Fruit fly (Drosophila melanogaster): ENCODE results near the gene CG11597.

Gene CG11597

DNA sequence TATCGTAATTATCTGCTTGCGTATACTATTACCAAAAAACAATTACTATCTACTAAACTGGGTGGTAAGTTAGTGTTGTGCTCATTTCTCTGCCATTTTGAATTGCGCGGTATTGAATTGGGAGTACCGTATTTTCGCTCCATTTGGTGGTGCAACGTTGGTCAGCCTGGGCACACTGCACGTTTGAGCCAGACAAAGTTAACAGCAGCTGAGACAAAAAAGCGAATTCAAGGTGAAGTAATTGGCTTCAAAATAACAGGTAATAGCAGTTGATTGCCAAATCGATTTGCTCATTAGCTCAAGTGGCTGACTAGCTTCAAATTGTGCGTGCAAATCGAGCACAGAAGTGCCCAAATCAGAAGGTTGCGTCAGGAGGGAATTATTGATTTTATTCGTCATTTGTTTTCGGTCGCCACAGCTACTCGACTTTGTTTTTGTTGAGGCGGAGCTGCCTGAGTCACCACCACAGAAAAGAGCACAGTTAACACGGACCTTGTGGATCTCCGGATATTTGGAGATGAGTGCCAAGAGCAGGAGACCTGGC, 26.6 kb downstream of the CG11597 start, which contains the start of gene Klp68D:
Gene Klp68D, plus strand, starts transcription at position 175 of the 544 bp plus-strand sequence.
- TF ChIP-seq Abd-B (GFP tag; optimal IDR thresholded peaks at IDR 0.05), result no peak
- TF ChIP-seq Hr83 (GFP tag; optimal IDR thresholded peaks at IDR 0.05; ENCODE audit: poor library complexity, severe bottlenecking), result no peak
- no peak for TF ChIP-seq woc (GFP tag; optimal IDR thresholded peaks at IDR 0.05)
- no peak for TF ChIP-seq dmrt93B (GFP tag; optimal IDR thresholded peaks at IDR 0.05)

DNA sequence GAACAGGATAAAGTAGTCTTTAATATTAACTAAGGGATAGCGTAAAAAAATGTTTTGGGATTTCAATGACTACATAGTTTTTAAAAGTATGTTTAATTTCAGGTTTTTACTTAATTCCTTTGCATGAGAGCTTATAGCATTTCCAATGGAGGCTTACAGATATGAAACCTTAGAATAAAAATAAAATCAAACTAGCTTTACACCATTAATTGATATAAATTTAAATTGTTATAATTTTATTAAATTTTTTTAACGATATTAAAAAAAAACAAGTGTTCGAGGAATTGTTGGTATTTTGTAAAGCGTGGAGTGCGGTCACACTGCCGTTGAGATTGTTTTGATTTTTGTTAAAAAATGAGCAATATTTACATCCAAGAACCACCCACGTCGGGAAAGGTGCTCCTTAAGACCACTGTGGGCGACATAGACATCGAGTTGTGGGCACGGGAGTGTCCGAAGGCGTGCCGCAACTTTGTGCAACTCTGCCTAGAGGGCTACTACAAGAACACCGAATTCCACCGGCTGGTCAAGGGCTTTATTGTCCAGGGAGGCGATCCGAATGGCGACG, 28.8 kb downstream of the CG11597 start, which contains the start of the genes twy and CG10907:
Gene twy, minus strand, starts transcription at position 51 of the 568 bp plus-strand sequence.
Gene CG10907, plus strand, starts transcription at position 282 of the 568 bp plus-strand sequence.
- TF ChIP-seq Myc (optimal IDR thresholded peaks at IDR 0.05) (no peak), lola (GFP tag; optimal IDR thresholded peaks at IDR 0.05) (no peak), Hr78 (GFP tag; optimal IDR thresholded peaks at IDR 0.05) (no peak), usp (GFP tag; optimal IDR thresholded peaks at IDR 0.05) (no peak), Dif (GFP tag; optimal IDR thresholded peaks at IDR 0.05; ENCODE audit: partially characterized antibody) (no peak)

DNA sequence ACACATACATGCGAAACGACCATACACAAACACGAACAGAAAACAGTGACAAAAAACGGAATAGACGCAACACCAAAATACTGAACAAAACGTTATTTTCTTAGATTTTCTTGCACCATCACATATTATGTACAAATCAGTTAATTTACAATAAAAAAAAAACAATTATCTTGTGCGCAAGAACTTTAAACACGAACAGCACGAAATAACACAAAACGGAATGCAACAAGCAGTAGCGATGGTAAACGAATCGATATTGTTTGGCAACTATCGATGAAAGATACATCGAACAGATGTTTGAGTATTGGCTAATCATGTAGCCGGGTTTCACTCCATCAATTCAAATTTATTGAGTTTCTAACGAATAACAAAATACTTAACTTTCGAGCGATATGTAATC, 32.3 kb downstream of the CG11597 start, which contains the start of gene Pi3K68D:
Gene Pi3K68D, minus strand, starts transcription at position 241 of the 400 bp plus-strand sequence.
- TF ChIP-seq lola (GFP tag; optimal IDR thresholded peaks at IDR 0.05), result no peak
- peak; percentile 28 for TF ChIP-seq Hr83 (GFP tag; optimal IDR thresholded peaks at IDR 0.05; ENCODE audit: poor library complexity, severe bottlenecking)
- peak; percentile 95 for TF ChIP-seq psq (GFP tag; optimal IDR thresholded peaks at IDR 0.05)
- no peak for TF ChIP-seq tai (GFP tag; optimal IDR thresholded peaks at IDR 0.05)
- no peak for TF ChIP-seq usp (GFP tag; optimal IDR thresholded peaks at IDR 0.05)
- TF ChIP-seq brk (GFP tag; optimal IDR thresholded peaks at IDR 0.05), result no peak
- TF ChIP-seq Dif (GFP tag; optimal IDR thresholded peaks at IDR 0.05; ENCODE audit: partially characterized antibody), result no peak
- no peak for TF ChIP-seq br (GFP tag; optimal IDR thresholded peaks at IDR 0.05)
- no peak for TF ChIP-seq Abd-B (GFP tag; optimal IDR thresholded peaks at IDR 0.05)
- peak; percentile 11 for TF ChIP-seq OdsH (GFP tag; optimal IDR thresholded peaks at IDR 0.05)
- no peak for TF ChIP-seq Rel (GFP tag; optimal IDR thresholded peaks at IDR 0.05)
- TF ChIP-seq Rel (tag; optimal IDR thresholded peaks at IDR 0.05), result no peak
- peak; percentile 14 for TF ChIP-seq Myc (optimal IDR thresholded peaks at IDR 0.05)
- no peak for TF ChIP-seq foxo (GFP tag; optimal IDR thresholded peaks at IDR 0.05)
- TF ChIP-seq CrebA (GFP tag; optimal IDR thresholded peaks at IDR 0.05; ENCODE audit: borderline replicate concordance), result no peak
- no peak for TF ChIP-seq Hr78 (GFP tag; optimal IDR thresholded peaks at IDR 0.05)
- no peak for TF ChIP-seq GATAd (GFP tag; optimal IDR thresholded peaks at IDR 0.05)
- TF ChIP-seq Mio (GFP tag; optimal IDR thresholded peaks at IDR 0.05), result no peak
- no peak for TF ChIP-seq Sp1 (GFP tag; optimal IDR thresholded peaks at IDR 0.05)
- TF ChIP-seq ey (GFP tag; optimal IDR thresholded peaks at IDR 0.05), result peak; percentile 4
- peak; percentile 19 for TF ChIP-seq CG32264 (GFP tag; optimal IDR thresholded peaks at IDR 0.05)
- peak; percentile 23 for TF ChIP-seq CG9705 (GFP tag; optimal IDR thresholded peaks at IDR 0.05)
- TF ChIP-seq Dfd (GFP tag; optimal IDR thresholded peaks at IDR 0.05), result no peak

dm6 chr3L:11788936-11789352, 33.1 kb downstream of the CG11597 start:
- TF ChIP-seq psq (GFP tag; optimal IDR thresholded peaks at IDR 0.05) (peak; percentile 87), br (GFP tag; optimal IDR thresholded peaks at IDR 0.05) (no peak), jim (GFP tag; optimal IDR thresholded peaks at IDR 0.05) (no peak), CG9705 (GFP tag; optimal IDR thresholded peaks at IDR 0.05) (no peak), Hnf4 (GFP tag; optimal IDR thresholded peaks at IDR 0.05) (no peak), sage (GFP tag; optimal IDR thresholded peaks at IDR 0.05) (peak; percentile 42), Rel (GFP tag; optimal IDR thresholded peaks at IDR 0.05) (peak; percentile 10), Rel (tag; optimal IDR thresholded peaks at IDR 0.05) (peak; percentile 35), dmrt93B (GFP tag; optimal IDR thresholded peaks at IDR 0.05) (no peak), N (GFP tag; optimal IDR thresholded peaks at IDR 0.05) (no peak), CrebA (GFP tag; optimal IDR thresholded peaks at IDR 0.05; ENCODE audit: borderline replicate concordance) (no peak), foxo (GFP tag; optimal IDR thresholded peaks at IDR 0.05) (peak in 1 of 2 experiments; percentile 12), GATAd (GFP tag; optimal IDR thresholded peaks at IDR 0.05) (no peak), Vsx2 (GFP tag; optimal IDR thresholded peaks at IDR 0.05; ENCODE audit: partially characterized antibody) (no peak)

DNA sequence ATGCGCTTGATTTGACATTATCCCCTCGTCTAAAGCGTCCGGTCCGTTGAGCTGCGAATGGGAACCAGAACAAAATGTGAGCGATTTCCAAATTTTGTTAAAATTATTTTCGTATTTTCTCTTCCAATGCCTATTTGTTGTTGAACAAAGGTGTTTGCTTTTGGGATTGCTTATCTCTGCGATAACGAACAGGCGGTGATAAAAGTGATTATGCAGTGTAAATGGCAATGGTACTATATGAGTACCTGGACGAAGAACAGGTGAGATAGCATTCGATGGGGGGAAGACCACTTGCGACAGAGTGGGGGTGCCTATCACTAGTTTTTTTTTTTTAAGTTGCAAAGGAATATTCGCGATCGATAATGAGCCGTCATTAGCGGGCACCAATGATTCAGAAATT, 33.9 kb downstream of the CG11597 start:
- TF ChIP-seq Rel (GFP tag; optimal IDR thresholded peaks at IDR 0.05), result peak; percentile 10
- TF ChIP-seq Rel (tag; optimal IDR thresholded peaks at IDR 0.05), result peak; percentile 85
- no peak for TF ChIP-seq sage (GFP tag; optimal IDR thresholded peaks at IDR 0.05)
- peak; percentile 62 for TF ChIP-seq Hr83 (GFP tag; optimal IDR thresholded peaks at IDR 0.05; ENCODE audit: poor library complexity, severe bottlenecking)
- TF ChIP-seq h (GFP tag; optimal IDR thresholded peaks at IDR 0.05), result peak; percentile 40
- peak in 1 of 2 experiments; percentile 8 for TF ChIP-seq foxo (GFP tag; optimal IDR thresholded peaks at IDR 0.05)
- TF ChIP-seq br (GFP tag; optimal IDR thresholded peaks at IDR 0.05), result peak; percentile 44
- TF ChIP-seq OdsH (GFP tag; optimal IDR thresholded peaks at IDR 0.05), result peak; percentile 25
- TF ChIP-seq psq (GFP tag; optimal IDR thresholded peaks at IDR 0.05), result peak; percentile 48
- peak; percentile 54 for TF ChIP-seq rgr (GFP tag; optimal IDR thresholded peaks at IDR 0.05)
- TF ChIP-seq Myc (optimal IDR thresholded peaks at IDR 0.05), result no peak
